Worm (Caenorhabditis elegans) whole organism, dauer: ENCODE results near the gene nol-6.
"Not testable (repeated sequence)": the region's sequence is repeated elsewhere in the genome, so short reads cannot be mapped to it uniquely, and the experiment has no call there.

ENCODE experiments used
- unc-62 ChIP-seq: sonication (generic microtip); optimal IDR thresholded peaks from 2 replicates; lab custom pipeline; 2017; ENCODE audit warnings: missing biosample characterization, missing genetic modification reagents, missing genetic modification characterization

nol-6 gene

DNA sequence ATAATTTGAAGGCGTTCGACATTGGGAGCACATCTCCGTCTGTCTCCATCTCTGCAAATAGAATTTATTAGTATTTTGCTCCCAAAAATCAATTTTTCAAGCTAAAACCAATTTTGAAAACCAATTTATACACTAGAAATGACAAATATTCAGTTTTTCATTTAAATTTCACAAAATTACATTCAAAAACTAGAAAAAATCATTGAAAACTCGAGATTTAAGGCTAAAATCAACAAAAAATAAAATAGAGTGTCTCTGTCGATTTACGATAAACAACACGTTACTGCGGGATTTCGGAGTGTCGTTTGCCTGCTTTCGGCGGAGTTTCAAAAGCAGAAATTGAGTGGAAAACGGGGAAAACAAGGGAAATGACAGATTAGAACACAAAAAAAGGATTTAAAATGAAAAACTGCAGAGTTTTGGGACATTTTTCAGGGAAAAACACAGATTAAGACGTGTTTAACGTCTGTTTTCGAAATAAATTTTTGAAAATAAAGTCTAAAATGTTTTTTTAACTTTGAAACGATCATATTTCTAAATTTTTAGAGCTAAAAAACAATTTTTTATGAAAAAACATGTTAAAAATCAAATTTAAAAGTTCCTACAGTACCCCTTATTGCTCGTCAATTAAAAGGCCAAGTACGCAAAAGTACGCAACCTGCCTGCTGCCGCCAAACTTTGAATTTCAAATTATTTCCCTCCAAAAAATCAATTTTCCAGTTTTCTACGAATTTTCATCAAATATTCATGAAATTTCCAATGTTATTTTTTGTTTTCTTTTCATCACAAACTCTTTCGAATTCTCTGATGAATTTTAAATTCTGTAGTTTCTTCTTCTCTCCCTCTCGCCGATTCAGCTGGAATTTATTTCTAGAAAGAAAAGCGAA lies at the start of gene nol-6:
nol-6 (minus strand) TSS at position 51 of the 887 bp plus-strand sequence.
- TF ChIP-seq unc-62 (GFP tag; lab: Kevin White, UChicago), result no peak

DNA sequence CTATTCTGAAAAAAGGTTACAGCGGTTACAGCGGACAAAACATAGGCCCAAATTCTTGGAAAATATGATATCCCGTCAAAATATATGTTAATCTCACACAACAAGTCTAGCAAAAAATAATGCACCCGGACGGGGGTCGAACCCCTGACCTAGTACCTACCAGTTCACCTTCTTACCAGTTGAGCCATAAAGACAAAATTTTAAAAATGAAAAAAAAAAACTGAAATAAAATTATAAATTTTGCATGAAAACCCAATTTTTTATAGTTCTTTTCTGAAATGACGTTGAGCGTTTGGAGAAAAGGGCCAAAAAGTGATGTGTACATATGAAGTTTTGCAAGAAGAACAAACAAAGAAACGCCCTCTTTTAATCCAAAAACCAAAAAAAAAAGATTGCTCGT lies 45.1 kb upstream of the nol-6 start:
- no peak for TF ChIP-seq unc-62 (GFP tag; lab: Kevin White, UChicago)

DNA sequence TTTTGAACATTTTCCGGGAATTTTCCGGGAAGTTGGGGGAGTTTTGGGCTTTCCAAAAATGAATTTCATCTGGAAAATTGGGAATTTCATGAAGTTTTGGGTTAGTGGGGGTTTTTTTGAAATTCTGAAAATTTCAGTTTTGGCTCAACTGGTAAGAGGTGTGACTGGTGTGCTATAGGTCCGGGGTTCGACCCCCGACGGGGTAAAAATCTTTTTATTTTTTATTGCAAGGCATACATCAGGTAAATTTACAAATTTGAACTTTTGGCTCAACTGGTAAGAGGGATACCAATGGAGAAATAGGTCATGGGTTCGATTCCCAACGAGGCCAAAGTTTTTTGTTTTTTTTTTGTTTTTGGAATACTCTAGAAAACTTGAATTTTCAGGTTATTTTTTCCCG lies 44.4 kb upstream of the nol-6 start:
- TF ChIP-seq unc-62 (GFP tag; lab: Kevin White, UChicago), result no peak

DNA sequence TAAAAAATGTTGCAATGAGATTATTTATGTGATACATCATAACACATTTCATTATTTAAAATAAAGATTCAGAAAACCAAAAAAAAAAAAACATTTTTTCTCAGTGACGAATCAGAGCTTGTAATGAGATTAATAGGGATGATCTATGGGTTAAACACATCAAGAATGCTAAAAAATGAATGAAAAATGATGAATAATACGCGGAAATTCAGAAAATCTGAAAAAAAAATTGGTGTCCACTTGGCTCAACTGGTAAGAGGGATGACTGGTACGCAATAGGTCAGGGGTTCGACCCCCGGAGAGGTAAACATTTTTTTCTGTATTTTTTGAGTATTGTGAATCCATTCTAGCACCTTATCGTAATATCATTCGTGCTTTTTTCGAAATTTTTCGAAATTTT lies 41.2 kb upstream of the nol-6 start:
- TF ChIP-seq unc-62 (GFP tag; lab: Kevin White, UChicago), result no peak

DNA sequence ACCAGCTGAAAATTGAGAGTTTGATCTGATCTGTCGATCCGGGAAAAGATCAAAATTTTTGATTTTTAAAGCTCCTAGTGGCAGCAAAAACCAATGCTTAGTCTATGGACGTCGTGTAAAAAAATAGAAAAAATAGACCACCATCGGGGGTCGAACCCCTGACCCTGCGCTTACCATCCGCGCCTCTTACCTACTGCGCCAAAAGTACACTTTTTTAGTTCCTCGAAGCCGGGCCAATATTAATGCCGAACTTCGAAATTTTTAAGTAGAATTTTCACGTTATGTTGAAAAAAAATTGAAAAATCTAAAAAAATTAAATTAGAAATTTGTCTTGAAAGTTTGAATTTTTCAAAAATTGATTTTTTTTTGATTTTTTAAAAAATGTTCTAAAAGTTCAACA lies 40.7 kb upstream of the nol-6 start:
- no peak for TF ChIP-seq unc-62 (GFP tag; lab: Kevin White, UChicago)

DNA sequence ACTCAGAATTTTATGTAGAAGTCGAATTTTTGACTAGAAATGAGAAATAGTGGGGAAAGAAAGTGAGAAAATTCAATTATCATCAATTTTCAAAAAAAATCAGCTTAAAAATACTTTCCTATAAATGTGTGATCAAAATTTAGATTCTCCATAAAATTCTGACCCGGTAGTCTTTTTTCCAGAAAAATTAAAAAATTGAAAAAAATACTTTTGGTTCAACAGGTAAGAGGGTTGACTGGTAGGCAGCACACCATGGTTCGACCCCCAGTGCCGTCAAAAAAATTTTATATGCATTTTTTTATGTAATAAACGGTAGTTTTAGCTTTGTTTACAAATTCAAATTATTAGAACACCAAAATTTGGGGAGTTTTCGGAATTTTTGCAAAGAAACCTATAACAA lies 40.0 kb upstream of the nol-6 start:
- TF ChIP-seq unc-62 (GFP tag; lab: Kevin White, UChicago), result no peak

DNA sequence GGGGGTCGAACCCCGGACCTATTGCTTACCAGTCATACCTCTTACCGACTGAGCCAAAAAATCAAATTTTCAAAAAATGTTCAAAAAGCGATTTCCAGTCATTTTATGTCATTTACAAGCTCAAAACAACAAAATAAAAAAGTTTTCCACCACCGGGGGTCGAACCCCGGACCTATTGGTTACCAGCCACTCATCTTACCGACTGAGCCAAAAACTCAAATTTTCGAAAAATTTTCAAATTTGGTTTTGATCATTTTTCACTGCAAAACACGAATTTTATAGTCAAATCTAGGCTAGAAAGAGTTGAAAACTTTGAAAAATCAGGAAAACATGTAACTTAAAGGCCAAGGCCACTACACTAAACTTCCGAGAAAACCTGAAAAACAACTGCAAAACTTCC lies 38.7 kb upstream of the nol-6 start:
- TF ChIP-seq unc-62 (GFP tag; lab: Kevin White, UChicago), result no peak

DNA sequence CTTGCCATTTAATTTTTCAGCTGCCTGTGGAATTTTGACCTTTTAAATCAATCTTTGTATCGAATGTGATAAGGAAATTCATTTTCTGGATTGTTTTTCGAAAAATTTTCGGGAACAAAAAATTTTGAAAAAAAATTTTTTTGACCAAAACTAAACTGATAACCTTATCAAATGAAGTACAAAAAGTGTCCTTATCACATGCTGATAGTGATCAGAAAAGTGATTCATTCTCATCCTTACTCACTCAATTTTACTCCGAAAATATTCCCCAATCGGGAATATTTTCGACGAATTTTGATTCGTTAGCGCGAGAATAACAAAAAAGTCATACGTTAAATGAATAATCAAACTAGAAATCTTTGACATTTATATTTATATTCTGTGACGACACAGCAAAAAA lies 38.0 kb upstream of the nol-6 start:
- no peak for TF ChIP-seq unc-62 (GFP tag; lab: Kevin White, UChicago)

DNA sequence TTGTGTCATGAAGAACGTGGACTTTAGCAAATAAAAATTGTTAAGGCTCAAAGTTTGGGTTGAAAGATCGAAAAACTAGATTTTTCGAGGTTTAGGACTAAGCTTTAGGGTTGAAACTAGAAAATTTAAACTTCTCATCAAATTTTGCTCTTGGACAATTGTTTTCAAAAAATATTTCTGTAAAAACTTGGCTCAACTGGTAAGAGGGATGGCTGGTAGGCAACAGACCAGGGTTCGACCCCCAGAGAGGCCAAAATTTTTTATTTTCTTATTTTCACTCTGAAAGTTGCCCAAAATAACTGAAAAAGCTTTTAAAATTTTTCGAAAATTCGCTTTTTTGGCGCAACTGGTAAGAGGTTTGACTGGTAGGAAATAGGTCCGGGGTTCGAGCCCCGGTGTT lies 37.5 kb upstream of the nol-6 start:
- TF ChIP-seq unc-62 (GFP tag; lab: Kevin White, UChicago), result no peak

DNA sequence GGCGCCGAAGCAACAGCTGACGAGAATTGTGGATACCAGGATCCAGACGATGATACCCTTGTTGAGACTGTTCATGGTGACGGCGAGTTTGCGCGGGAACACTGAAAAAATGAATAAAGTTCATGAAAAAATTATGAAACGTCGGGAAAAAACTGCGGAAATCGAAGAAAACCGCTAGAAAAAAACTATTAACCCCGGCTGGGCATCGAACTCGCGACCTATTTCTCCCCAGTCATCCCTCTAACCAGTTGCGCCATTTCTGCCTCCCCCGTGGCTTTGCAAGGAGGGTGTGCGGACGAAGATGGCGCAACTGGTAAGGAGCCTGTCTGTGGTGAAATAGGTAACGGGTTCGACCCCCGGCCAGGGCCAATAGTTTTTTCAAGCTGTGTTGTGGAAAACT lies 36.2 kb upstream of the nol-6 start, which contains the start of gene H17B01.5:
H17B01.5 (minus strand) TSS at position 101 of the 400 bp plus-strand sequence.
- TF ChIP-seq unc-62 (GFP tag; lab: Kevin White, UChicago), result no peak

DNA sequence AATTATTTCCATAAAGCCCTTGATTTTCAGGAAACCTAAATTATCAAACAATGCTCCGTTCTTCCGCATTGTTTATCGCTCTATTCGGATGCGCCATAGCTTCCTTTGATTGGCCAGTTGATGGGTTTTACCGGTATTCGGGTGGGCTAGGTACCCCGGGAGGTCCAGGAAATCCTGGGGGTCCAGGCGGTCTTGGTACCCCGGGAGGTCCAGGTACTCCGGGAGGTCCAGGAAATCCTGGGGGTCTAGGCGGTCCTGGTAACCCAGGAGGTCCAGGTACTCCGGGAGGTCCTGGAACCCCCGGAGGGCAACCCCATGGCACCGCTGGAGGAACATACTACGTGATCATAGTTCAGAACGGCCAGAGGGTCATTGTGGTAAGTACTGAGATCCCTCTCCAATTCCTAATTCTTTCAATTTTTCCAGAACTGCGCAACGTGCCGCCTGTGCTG lies 33.2 kb upstream of the nol-6 start, which contains the start of gene H17B01.2:
H17B01.2 (plus strand) TSS at position 51 of the 452 bp plus-strand sequence.
- no peak for TF ChIP-seq unc-62 (GFP tag; lab: Kevin White, UChicago)

DNA sequence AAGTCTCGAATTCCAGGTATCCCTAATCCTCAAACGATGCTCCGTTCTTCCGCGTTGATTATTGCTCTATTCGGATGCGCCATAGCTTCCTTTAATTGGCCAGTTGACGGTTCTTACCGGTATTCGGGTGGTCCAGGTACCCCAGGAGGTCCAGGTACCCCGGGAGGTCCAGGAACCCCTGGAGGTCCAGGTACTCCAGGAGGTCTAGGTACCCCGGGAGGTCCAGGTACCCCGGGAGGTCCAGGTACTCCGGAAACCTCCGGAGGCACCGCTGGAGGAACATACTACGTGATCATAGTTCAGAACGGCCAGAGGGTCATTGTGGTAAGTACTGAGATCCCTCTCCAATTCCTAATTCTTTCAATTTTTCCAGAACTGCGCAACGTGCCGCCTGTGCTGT lies 30.4 kb upstream of the nol-6 start, which contains the start of gene Y51H7C.1:
Y51H7C.1 (plus strand) TSS at position 17 of the 400 bp plus-strand sequence.
- TF ChIP-seq unc-62 (GFP tag; lab: Kevin White, UChicago), result not testable (repeated sequence)

DNA sequence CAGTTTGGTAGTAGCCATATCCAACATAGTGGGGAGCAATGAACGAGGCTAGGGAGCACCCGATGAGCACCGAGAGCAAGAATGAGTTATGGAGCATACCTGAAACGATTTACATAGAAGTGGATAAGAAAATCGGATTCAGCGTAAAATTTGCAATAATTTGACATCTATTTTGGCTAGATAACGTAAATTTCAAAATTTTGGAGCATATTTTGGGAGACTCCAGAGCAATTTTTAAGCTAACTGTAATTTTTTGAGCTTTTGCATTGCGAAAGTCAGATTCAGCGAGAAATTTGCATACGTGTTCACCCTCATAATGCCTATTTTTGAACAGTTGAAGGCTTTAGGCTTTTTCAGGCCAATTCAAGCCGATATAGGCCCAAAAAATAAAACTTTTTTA lies 29.1 kb upstream of the nol-6 start, which contains the start of gene Y51H7C.13:
Y51H7C.13 (minus strand) TSS at position 101 of the 400 bp plus-strand sequence.
- no peak for TF ChIP-seq unc-62 (GFP tag; lab: Kevin White, UChicago)

DNA sequence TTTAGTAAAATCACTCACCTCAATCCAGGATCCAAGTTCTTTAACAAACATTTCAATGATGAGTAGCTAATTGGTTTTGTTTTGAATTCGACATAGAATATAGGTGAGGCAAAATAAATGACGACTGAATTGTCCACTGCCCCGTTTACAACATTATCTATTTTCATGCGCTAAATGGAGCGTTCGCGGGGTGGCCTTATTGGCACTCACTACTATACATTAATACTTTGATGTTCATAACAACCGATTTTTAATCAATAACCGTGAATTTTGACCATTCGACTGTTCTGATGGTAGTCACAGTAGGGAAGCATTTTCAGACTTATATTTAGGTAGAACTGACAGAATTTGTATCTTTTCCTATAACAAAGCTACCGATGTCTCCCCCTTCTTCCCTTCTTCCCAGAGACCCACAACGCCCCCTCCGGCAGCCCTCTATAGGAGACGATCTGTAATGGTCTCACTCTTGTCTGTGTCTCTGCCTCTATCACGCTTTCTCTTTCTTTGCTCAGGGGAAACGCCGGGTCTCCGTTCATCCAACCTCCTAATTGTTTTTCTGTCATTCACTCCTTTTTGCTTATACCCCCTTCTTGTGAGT lies 9.5 kb upstream of the nol-6 start, which contains the start of gene Y51H7C.12:
Y51H7C.12 (minus strand) TSS at position 51 of the 598 bp plus-strand sequence.
- not testable (repeated sequence) for TF ChIP-seq unc-62 (GFP tag; lab: Kevin White, UChicago)

DNA sequence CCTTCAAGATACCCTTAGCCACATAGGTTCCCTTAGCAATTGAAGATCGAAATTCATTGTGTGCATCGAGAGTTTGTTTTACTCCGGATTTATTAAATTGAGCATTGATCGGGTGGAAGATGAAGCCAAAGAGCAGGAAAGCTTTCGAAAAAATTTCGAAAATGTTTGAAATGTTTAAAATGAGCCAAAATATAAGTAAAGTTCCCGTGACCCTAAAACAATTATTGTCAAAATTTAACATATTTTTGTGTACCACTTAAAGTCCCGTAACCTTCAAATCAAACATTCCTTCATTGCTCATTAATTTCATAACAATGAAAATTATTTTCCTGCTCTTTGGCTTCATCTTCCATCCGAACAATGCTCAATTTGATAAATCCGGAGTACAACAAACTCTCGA lies 7.6 kb upstream of the nol-6 start, which contains the start of gene scl-17:
scl-17 (plus strand) TSS at position 301 of the 400 bp plus-strand sequence.
- TF ChIP-seq unc-62 (GFP tag; lab: Kevin White, UChicago), result no peak

DNA sequence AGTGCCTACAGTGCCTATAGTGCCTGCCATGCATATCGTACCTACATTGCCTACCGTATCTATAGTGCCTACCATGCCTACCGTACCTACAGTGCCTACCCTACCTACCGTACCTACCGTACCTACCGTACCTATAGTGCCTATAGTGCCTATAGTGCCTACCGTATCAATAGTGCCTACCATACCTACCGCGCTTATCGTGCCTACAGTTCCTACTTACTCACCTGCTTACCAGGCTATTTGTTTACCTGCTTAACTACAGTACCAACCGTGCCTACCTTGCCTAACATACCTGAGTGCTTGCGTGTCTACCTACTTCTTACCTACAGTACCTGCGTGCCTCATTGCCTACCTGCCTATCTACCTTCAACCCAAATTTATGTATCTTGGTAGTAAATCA lies 4.2 kb upstream of the nol-6 start:
- no peak for TF ChIP-seq unc-62 (GFP tag; lab: Kevin White, UChicago)
